Worm (Caenorhabditis elegans) whole organism, L1 larva: ENCODE data around the gene F18E9.4.
"Not testable (repeated sequence)": the region's sequence is repeated elsewhere in the genome, so short reads cannot be mapped to it uniquely, and the experiment has no call there.

Experiments
- F16B12.6 ChIP-seq: fragments of 150-350 bp; optimal IDR thresholded peaks from 2 replicates; lab custom pipeline; 2014; ENCODE audit warnings: missing biosample characterization, missing genetic modification characterization
- Y116A8C.19 ChIP-seq: sonication (generic microtip); optimal IDR thresholded peaks from 2 replicates; lab custom pipeline; 2016; ENCODE audit warnings: missing compliant biosample characterization, missing genetic modification characterization, borderline replicate concordance
- alr-1 ChIP-seq: fragments of 200-800 bp; sonication (Bioruptor generic); optimal IDR thresholded peaks from 2 replicates; lab custom pipeline; 2018; ENCODE audit warnings: borderline replicate concordance, mild to moderate bottlenecking, missing genetic modification characterization, missing compliant biosample characterization
- ama-1 ChIP-seq: fragments of 150-350 bp; optimal IDR thresholded peaks from 2 replicates; lab custom pipeline; 2014
- ceh-63 ChIP-seq: fragments of 200-800 bp; sonication (Bioruptor generic); optimal IDR thresholded peaks from 2 replicates; lab custom pipeline; 2018; ENCODE audit warnings: mild to moderate bottlenecking, missing genetic modification characterization, missing compliant biosample characterization
- ceh-8 ChIP-seq: fragments of 200-800 bp; sonication (Bioruptor generic); optimal IDR thresholded peaks from 2 replicates; lab custom pipeline; 2018; ENCODE audit warnings: mild to moderate bottlenecking, missing genetic modification characterization, moderate library complexity, missing compliant biosample characterization
- efl-1 ChIP-seq, 4 experiments: fragments of 150-350 bp; optimal IDR thresholded peaks in 3 of 4; peaks in 1 of 4; 1 replicate in 1 of 4; 2 replicates in 3 of 4; lab custom pipeline; 2014; ENCODE audit warnings: missing biosample characterization in 2 of 4, missing genetic modification characterization in 2 of 4, missing genetic modification reagents in 2 of 4
- elt-3 ChIP-seq, 6 experiments: fragments of 150-350 bp in 1 of 6; sonication (generic microtip); optimal IDR thresholded peaks; 2 replicates each; lab custom pipeline; 2017 to 2018; ENCODE audit warnings: missing biosample characterization in 6 of 6, missing genetic modification characterization in 6 of 6, inconsistent platforms in 1 of 6
- ets-5 ChIP-seq: fragments of 200-800 bp; sonication (Bioruptor generic); IDR thresholded peaks from 2 replicates; pipeline ENCODE4 v1.3.6; 2022; ENCODE audit warnings: missing genetic modification characterization, missing compliant biosample characterization
- fkh-10 ChIP-seq: sonication (generic microtip); optimal IDR thresholded peaks from 2 replicates; lab custom pipeline; 2017; ENCODE audit warnings: missing biosample characterization, missing genetic modification reagents, missing genetic modification characterization
- fkh-4 ChIP-seq: sonication (generic microtip); optimal IDR thresholded peaks from 2 replicates; lab custom pipeline; 2016; ENCODE audit warnings: missing compliant biosample characterization, missing genetic modification characterization, borderline replicate concordance
- fkh-8 ChIP-seq: sonication (generic microtip); optimal IDR thresholded peaks from 2 replicates; lab custom pipeline; 2016; ENCODE audit warnings: mild to moderate bottlenecking, missing genetic modification characterization, missing compliant biosample characterization
- fos-1 ChIP-seq: fragments of 150-350 bp; optimal IDR thresholded peaks from 2 replicates; lab custom pipeline; 2014; ENCODE audit warnings: missing biosample characterization, missing genetic modification characterization
- hlh-4 ChIP-seq: sonication (generic microtip); optimal IDR thresholded peaks from 2 replicates; lab custom pipeline; 2016; ENCODE audit warnings: mild to moderate bottlenecking, missing genetic modification characterization, missing compliant biosample characterization
- hpl-2 ChIP-seq: fragments of 150-350 bp; optimal IDR thresholded peaks from 2 replicates; lab custom pipeline; 2014; ENCODE audit warnings: missing biosample characterization, missing genetic modification reagents, missing genetic modification characterization
- irx-1 ChIP-seq: sonication (generic microtip); optimal IDR thresholded peaks from 2 replicates; lab custom pipeline; 2016; ENCODE audit warnings: missing genetic modification characterization, missing compliant biosample characterization
- lin-13 ChIP-seq: fragments of 150-350 bp; optimal IDR thresholded peaks from 2 replicates; lab custom pipeline; 2014; ENCODE audit warnings: missing biosample characterization, missing genetic modification reagents, missing genetic modification characterization
- lin-14 ChIP-seq: fragments of 200-800 bp; sonication (Bioruptor generic); optimal IDR thresholded peaks from 2 replicates; lab custom pipeline; 2018; ENCODE audit warnings: mild to moderate bottlenecking, missing genetic modification characterization, moderate library complexity, missing compliant biosample characterization
- lin-39 ChIP-seq: fragments of 150-350 bp; optimal IDR thresholded peaks from 2 replicates; lab custom pipeline; 2014; ENCODE audit warnings: missing biosample characterization, missing genetic modification reagents, missing genetic modification characterization
- lir-3 ChIP-seq: sonication (generic microtip); optimal IDR thresholded peaks from 2 replicates; lab custom pipeline; 2016; ENCODE audit warnings: mild to moderate bottlenecking, missing genetic modification characterization, moderate library complexity, missing compliant biosample characterization; ENCODE audit not compliant: poor library complexity
- lsy-2 ChIP-seq, 2 experiments: fragments of 150-350 bp; optimal IDR thresholded peaks; 2 replicates each; lab custom pipeline; 2014; ENCODE audit warnings: missing biosample characterization in 2 of 2, missing genetic modification characterization in 2 of 2
- mab-9 ChIP-seq: fragments of 200-800 bp; sonication (Bioruptor generic); IDR thresholded peaks from 2 replicates; pipeline ENCODE4 v1.3.6; 2022; ENCODE audit warnings: missing genetic modification reagents, missing genetic modification characterization, missing compliant biosample characterization
- mdl-1 ChIP-seq, 2 experiments: fragments of 150-350 bp; optimal IDR thresholded peaks; 2 replicates each; lab custom pipeline; 2014 to 2017; ENCODE audit warnings: missing biosample characterization in 2 of 2, missing genetic modification characterization in 2 of 2, inconsistent platforms in 1 of 2
- mef-2 ChIP-seq: fragments of 150-350 bp; optimal IDR thresholded peaks from 2 replicates; lab custom pipeline; 2014; ENCODE audit warnings: missing biosample characterization, missing genetic modification characterization
- nhr-11 ChIP-seq: fragments of 150-350 bp; optimal IDR thresholded peaks from 2 replicates; lab custom pipeline; 2014; ENCODE audit warnings: missing biosample characterization, missing genetic modification characterization
- nhr-19 ChIP-seq: fragments of 200-800 bp; sonication (Bioruptor generic); conservative IDR thresholded peaks from 2 replicates; pipeline ENCODE4 v1.3.6; 2022; ENCODE audit warnings: missing genetic modification characterization, missing compliant biosample characterization
- nhr-28 ChIP-seq: fragments of 150-350 bp; optimal IDR thresholded peaks from 2 replicates; lab custom pipeline; 2014; ENCODE audit warnings: missing biosample characterization, missing genetic modification characterization
- nhr-77 ChIP-seq: fragments of 150-350 bp; optimal IDR thresholded peaks from 2 replicates; lab custom pipeline; 2014; ENCODE audit warnings: missing biosample characterization, missing genetic modification characterization
- nhr-85 ChIP-seq: sonication (generic microtip); peaks from one replicate; lab custom pipeline; 2016; ENCODE audit warnings: missing genetic modification characterization, inconsistent platforms, missing compliant biosample characterization
- pax-3 ChIP-seq: fragments of 200-800 bp; sonication (Bioruptor generic); optimal IDR thresholded peaks from 2 replicates; lab custom pipeline; 2018; ENCODE audit warnings: mild to moderate bottlenecking, missing genetic modification characterization, moderate library complexity, missing compliant biosample characterization
- sup-37 ChIP-seq: fragments of 200-800 bp; sonication (Bioruptor generic); optimal IDR thresholded peaks from 2 replicates; lab custom pipeline; 2018; ENCODE audit warnings: mild to moderate bottlenecking, missing genetic modification characterization, missing compliant biosample characterization
- swsn-7 ChIP-seq: sonication (generic microtip); optimal IDR thresholded peaks from 2 replicates; lab custom pipeline; 2016; ENCODE audit warnings: missing genetic modification characterization, missing compliant biosample characterization
- tbx-2 ChIP-seq: sonication (generic microtip); optimal IDR thresholded peaks from 2 replicates; lab custom pipeline; 2016; ENCODE audit warnings: missing genetic modification characterization, missing compliant biosample characterization
- unc-130 ChIP-seq: fragments of 150-350 bp; optimal IDR thresholded peaks from 2 replicates; lab custom pipeline; 2017; ENCODE audit warnings: missing biosample characterization, missing genetic modification characterization, inconsistent platforms
- unc-30 ChIP-seq: sonication (generic microtip); optimal IDR thresholded peaks from 2 replicates; lab custom pipeline; 2017; ENCODE audit warnings: missing biosample characterization, missing genetic modification characterization
- unc-62 ChIP-seq: fragments of 150-350 bp; optimal IDR thresholded peaks from 2 replicates; lab custom pipeline; 2014; ENCODE audit warnings: missing biosample characterization, missing genetic modification reagents, missing genetic modification characterization
- unc-86 ChIP-seq: sonication (generic microtip); optimal IDR thresholded peaks from 2 replicates; lab custom pipeline; 2016; ENCODE audit warnings: missing genetic modification characterization, missing compliant biosample characterization
- unc-98 ChIP-seq: fragments of 200-800 bp; sonication (Bioruptor generic); IDR thresholded peaks from 2 replicates; pipeline ENCODE4 v1.3.6; 2022; ENCODE audit warnings: missing genetic modification characterization, missing compliant biosample characterization
- zip-4 ChIP-seq: fragments of 200-800 bp; sonication (Bioruptor generic); optimal IDR thresholded peaks from 2 replicates; lab custom pipeline; 2018; ENCODE audit warnings: mild to moderate bottlenecking, missing genetic modification characterization, moderate library complexity, missing compliant biosample characterization

F18E9.4 gene

DNA sequence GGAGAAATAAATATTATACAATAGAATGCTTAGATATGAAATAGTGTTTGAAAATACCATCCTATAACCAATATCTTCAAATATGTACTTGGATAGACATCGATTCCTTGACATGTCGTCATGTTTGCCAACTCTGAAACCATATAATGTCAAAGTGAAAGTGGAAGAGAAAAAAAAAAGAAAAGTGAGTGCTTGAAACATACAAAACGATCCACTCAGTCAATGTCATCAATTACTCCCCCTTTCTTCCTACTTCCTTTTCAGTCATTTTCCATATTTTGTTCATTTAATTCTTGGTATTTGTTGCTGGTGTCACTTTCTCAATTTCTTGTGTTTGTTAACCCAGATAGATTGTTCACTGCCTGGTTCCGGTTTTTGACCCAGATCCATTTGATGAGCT, at the start of gene F18E9.4:
F18E9.4 (plus strand) TSS at position 301 of the 400 bp plus-strand sequence.
- TF ChIP-seq fkh-4 (tag; lab: Kevin White, UChicago) (no peak), mef-2 (tag; lab: Kevin White, UChicago) (no peak), fkh-8 (tag; lab: Kevin White, UChicago) (no peak)

DNA sequence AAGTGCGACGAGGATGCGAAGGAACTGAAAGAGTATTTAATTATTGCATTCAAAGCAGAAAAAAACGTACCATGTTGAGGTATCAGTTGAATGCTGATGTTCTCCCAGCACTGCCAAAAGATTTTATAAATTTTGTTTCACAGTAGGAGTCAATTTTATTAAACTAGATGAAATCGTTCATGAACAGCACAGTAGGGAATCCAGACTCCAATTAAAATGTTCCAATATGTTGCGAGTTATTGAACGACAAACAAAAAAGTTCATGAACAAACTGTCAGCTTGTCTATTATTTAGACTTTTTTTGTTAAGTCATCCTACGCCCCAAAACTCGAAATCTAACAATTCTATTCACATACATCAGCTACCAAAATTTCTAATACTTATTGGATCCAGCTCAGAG, 45.3 kb upstream of the F18E9.4 start, which contains the start of gene nspc-1:
nspc-1 (minus strand) TSS at position 101 of the 400 bp plus-strand sequence.
- not testable (repeated sequence) for TF ChIP-seq fkh-10 (GFP tag; lab: Kevin White, UChicago); unc-30 (tag; lab: Kevin White, UChicago); Y116A8C.19

DNA sequence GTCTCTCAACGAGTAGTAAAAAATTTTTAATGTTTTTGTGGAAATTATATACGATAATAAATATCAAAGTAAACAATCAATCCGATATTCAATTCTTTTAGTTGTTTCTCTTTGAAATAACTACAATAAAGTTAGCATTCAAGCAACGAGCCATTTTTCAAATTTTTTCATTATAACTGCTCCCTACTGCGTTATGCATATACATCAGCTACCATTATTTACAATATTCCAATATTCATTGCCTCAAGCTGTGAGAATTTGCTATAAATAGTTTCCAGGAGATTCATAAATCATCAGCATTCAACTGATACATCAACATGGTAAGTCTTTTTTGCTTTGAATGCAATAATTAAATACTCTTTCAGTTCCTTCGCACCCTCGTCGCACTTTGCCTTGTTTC, 43.5 kb upstream of the F18E9.4 start, which contains the start of gene nspc-3:
nspc-3 (plus strand) TSS at position 301 of the 400 bp plus-strand sequence.
- TF ChIP-seq swsn-7 (tag; lab: Kevin White, UChicago), result no peak
- no peak for TF ChIP-seq fos-1 (tag; lab: Kevin White, UChicago)
- TF ChIP-seq lin-13 (GFP tag; lab: Kevin White, UChicago), result no peak
- TF ChIP-seq unc-62 (GFP tag; lab: Kevin White, UChicago), result no peak
- TF ChIP-seq nhr-28 (tag; lab: Kevin White, UChicago), result no peak
- no peak for TF ChIP-seq ceh-63 (GFP tag; lab: Kevin White, UChicago)
- no peak for TF ChIP-seq unc-130 (tag; lab: Kevin White, UChicago)
- no peak for TF ChIP-seq tbx-2 (tag; lab: Kevin White, UChicago)
- TF ChIP-seq fkh-8 (tag; lab: Kevin White, UChicago), result no peak
- TF ChIP-seq lin-14 (GFP tag; lab: Kevin White, UChicago), result no peak
- no peak for TF ChIP-seq lir-3 (tag; lab: Kevin White, UChicago)
- no peak for TF ChIP-seq mdl-1 (tag; optimal IDR thresholded peaks at IDR 0.05; lab: Kevin White, UChicago)

ce11 chrX:8538262-8538776, 42.0 kb upstream of the F18E9.4 start, which contains the start of the genes nspc-4 and nspc-5:
Gene nspc-4, minus strand, starts transcription at chrX:8538362.
Gene nspc-5, plus strand, starts transcription at chrX:8538726.
- TF ChIP-seq lsy-2 (tag; optimal IDR thresholded peaks at IDR 0.05; lab: Kevin White, UChicago); hpl-2 (GFP tag; lab: Kevin White, UChicago); unc-130 (tag; lab: Kevin White, UChicago): not testable (repeated sequence)

ce11 chrX:8541562-8541961, 38.8 kb upstream of the F18E9.4 start, which contains the start of gene nspc-7:
Gene nspc-7, plus strand, starts transcription at chrX:8541862.
- TF ChIP-seq mab-9 (GFP tag; lab: Robert Waterston, UW); ama-1; ceh-8 (GFP tag; lab: Kevin White, UChicago): not testable (repeated sequence)

DNA sequence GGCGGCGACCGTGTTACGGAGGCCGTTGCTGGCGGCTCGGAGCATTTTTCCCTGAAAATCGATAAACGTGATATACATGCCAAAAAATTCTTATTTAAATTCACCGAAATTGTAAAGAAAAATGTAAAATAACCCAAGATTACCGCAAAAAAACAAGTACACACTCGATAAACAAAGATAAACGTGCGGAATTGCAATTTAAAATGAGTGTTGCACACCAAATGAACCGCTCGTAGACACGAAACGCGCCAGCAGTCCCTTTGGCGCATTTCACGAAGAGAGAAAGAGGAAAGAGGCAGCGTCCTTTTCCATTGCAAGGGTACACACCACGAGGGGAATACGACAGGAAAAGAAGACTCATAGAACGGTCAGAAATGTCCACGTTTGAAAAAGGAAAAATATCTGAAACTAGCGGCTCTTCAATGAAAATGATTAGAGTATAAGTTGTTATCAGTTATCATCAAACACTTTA, 34.3 kb upstream of the F18E9.4 start, which contains the start of gene sdha-1:
sdha-1 (minus strand) TSS at position 51 of the 472 bp plus-strand sequence.
- TF ChIP-seq lin-39 (tag; lab: Kevin White, UChicago) (peak; percentile 63), sup-37 (GFP tag; lab: Kevin White, UChicago) (no peak), nhr-85 (tag; lab: Kevin White, UChicago) (peak; percentile 93), efl-1 (optimal IDR thresholded peaks at IDR 0.05; lab: Kevin White, UChicago) (peak; percentile 70 to 72), efl-1 (GFP tag; optimal IDR thresholded peaks at IDR 0.05 in 1 of 2; lab: Kevin White, UChicago) (peak; percentile 69 to 96), ets-5 (GFP tag; lab: Robert Waterston, UW) (no peak), F16B12.6 (tag; lab: Kevin White, UChicago) (peak; percentile 41), alr-1 (tag; lab: Kevin White, UChicago) (no peak), nhr-11 (tag; lab: Kevin White, UChicago) (no peak), hlh-4 (no peak), fkh-4 (tag; lab: Kevin White, UChicago) (no peak), lir-3 (tag; lab: Kevin White, UChicago) (peak; percentile 62), lin-13 (GFP tag; lab: Kevin White, UChicago) (peak; percentile 70), hpl-2 (GFP tag; lab: Kevin White, UChicago) (peak; percentile 4), elt-3 (tag; optimal IDR thresholded peaks at IDR 0.05; lab: Kevin White, UChicago) (peak in 3 of 6 experiments; percentile 42 to 87 (median 63)), ceh-63 (GFP tag; lab: Kevin White, UChicago) (no peak), nhr-19 (GFP tag; lab: Robert Waterston, UW) (peak; percentile 98), unc-98 (GFP tag; lab: Robert Waterston, UW) (no peak), lin-14 (GFP tag; lab: Kevin White, UChicago) (peak; percentile 97), unc-86 (tag; lab: Kevin White, UChicago) (peak; percentile 82), irx-1 (tag; lab: Kevin White, UChicago) (peak; percentile 71), pax-3 (tag; lab: Kevin White, UChicago) (peak; percentile 61), zip-4 (GFP tag; lab: Kevin White, UChicago) (peak; percentile 53), nhr-77 (tag; lab: Kevin White, UChicago) (peak; percentile 64)
